Fruit fly (Drosophila melanogaster) whole organism, adult: ENCODE measurements around the gene shd.
A peak's percentile ranks its signal among the peaks of the same experiment; 100 is the strongest.

ENCODE experiments used
- CG14711 ChIP-seq: fragments of 200-800 bp; sonication (Bioruptor generic); optimal IDR thresholded peaks from 2 replicates; lab custom pipeline; 2018; ENCODE audit warnings: missing biosample characterization, mild to moderate bottlenecking, missing genetic modification characterization, moderate library complexity
- CG1620 ChIP-seq: fragments of 200-800 bp; sonication (Bioruptor generic); optimal IDR thresholded peaks from 2 replicates; lab custom pipeline; 2016; ENCODE audit warnings: missing biosample characterization, missing genetic modification characterization
- CG7045 ChIP-seq: fragments of 200-800 bp; sonication (Bioruptor generic); optimal IDR thresholded peaks from 2 replicates; lab custom pipeline; 2017; ENCODE audit warnings: missing biosample characterization, mild to moderate bottlenecking, missing genetic modification characterization
- CG7101 ChIP-seq: fragments of 200-800 bp; sonication (Bioruptor generic); optimal IDR thresholded peaks from 2 replicates; lab custom pipeline; 2018; ENCODE audit warnings: missing biosample characterization, mild to moderate bottlenecking, missing genetic modification characterization, moderate library complexity
- Mnt ChIP-seq: fragments of 200-800 bp; sonication (Bioruptor generic); optimal IDR thresholded peaks from 2 replicates; lab custom pipeline; 2016; ENCODE audit warnings: missing biosample characterization, mild to moderate bottlenecking, missing genetic modification characterization
- cic ChIP-seq: fragments of 200-800 bp; sonication (Bioruptor generic); optimal IDR thresholded peaks from 2 replicates; lab custom pipeline; 2017; ENCODE audit warnings: missing biosample characterization, mild to moderate bottlenecking, missing genetic modification characterization, moderate library complexity
- cnc ChIP-seq, 2 experiments: fragments of >200 bp; optimal IDR thresholded peaks; 2 replicates each; lab custom pipeline; 2017
- kay ChIP-seq: fragments of 200-800 bp; sonication (Bioruptor generic); peaks from one replicate; lab custom pipeline; 2016; ENCODE audit warnings: missing biosample characterization, missing genetic modification characterization, borderline replicate concordance
- pad ChIP-seq: fragments of 200-800 bp; sonication (Bioruptor generic); optimal IDR thresholded peaks from 3 replicates; lab custom pipeline; 2017; ENCODE audit warnings: missing biosample characterization, missing genetic modification characterization, mild to moderate bottlenecking, moderate library complexity, missing genetic modification reagents
- tj ChIP-seq: fragments of 200-800 bp; sonication (Bioruptor generic); optimal IDR thresholded peaks from 3 replicates; lab custom pipeline; 2017; ENCODE audit warnings: missing biosample characterization, mild to moderate bottlenecking, missing genetic modification characterization, moderate library complexity
- toe ChIP-seq: fragments of 200-800 bp; sonication (Bioruptor generic); optimal IDR thresholded peaks from 2 replicates; lab custom pipeline; 2016; ENCODE audit warnings: missing biosample characterization, missing genetic modification characterization

DNA sequence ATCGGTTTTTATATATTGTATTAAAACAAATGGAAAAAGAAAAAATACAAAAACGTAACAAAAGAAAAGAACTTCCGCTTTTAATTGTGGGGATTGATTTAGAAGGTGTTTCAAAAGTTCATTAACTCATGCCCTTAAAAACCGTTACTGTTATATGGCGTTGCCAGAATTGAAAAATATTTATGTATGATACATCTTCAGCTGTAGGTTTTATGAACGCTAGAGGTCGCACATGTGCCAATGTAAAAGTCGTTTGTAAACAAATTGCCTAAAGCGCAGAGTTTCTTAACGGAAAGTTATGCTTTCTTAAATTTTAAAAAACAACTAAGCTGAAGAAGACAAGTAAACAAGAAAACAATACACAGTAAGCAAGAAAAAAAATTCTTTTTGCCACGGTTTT lies 57.3 kb downstream of the shd start:
- TF ChIP-seq toe (no peak), cnc (optimal IDR thresholded peaks at IDR 0.05; lab: Kevin White, UChicago) (no peak), CG1620 (GFP tag; lab: Kevin White, UChicago) (no peak), Mnt (GFP tag; lab: Kevin White, UChicago) (no peak), CG7045 (GFP tag; lab: Kevin White, UChicago) (no peak), kay (GFP tag; lab: Kevin White, UChicago) (peak; percentile 41), CG7101 (tag; lab: Kevin White, UChicago) (no peak), CG14711 (tag; lab: Kevin White, UChicago) (no peak), cic (GFP tag; lab: Kevin White, UChicago) (no peak), pad (GFP tag; lab: Kevin White, UChicago) (no peak), tj (GFP tag; lab: Kevin White, UChicago) (no peak)
